Worm (Caenorhabditis elegans) whole organism, L4 larva: ENCODE data around the gene spcs-2.
A peak's percentile ranks its signal among the peaks of the same experiment; 100 is the strongest.

Experiments used
- D1046.2 ChIP-seq: fragments of 200-800 bp; sonication (Bioruptor generic); IDR thresholded peaks from 2 replicates; pipeline ENCODE4 v1.3.6; 2022; ENCODE audit warnings: missing genetic modification characterization, missing compliant biosample characterization
- F10B5.3 ChIP-seq: sonication (generic microtip); optimal IDR thresholded peaks from 2 replicates; lab custom pipeline; 2016; ENCODE audit warnings: mild to moderate bottlenecking, missing genetic modification characterization, missing compliant biosample characterization
- F26F4.8 ChIP-seq: fragments of 200-800 bp; sonication (Bioruptor generic); conservative IDR thresholded peaks from 2 replicates; pipeline ENCODE4 v1.3.6; 2022; ENCODE audit warnings: missing genetic modification characterization, missing compliant biosample characterization
- F44E2.7 ChIP-seq: fragments of 200-800 bp; sonication (Bioruptor generic); IDR thresholded peaks from 2 replicates; pipeline ENCODE4 v2.1.2; 2022; ENCODE audit warnings: missing genetic modification characterization, missing compliant biosample characterization
- R02D3.7 ChIP-seq: fragments of 150-350 bp; sonication (generic microtip); optimal IDR thresholded peaks from 3 replicates; lab custom pipeline; 2014; ENCODE audit warnings: missing biosample characterization, missing genetic modification characterization
- Y105C5A.15 ChIP-seq: fragments of 200-800 bp; sonication (Bioruptor generic); IDR thresholded peaks from 2 replicates; pipeline ENCODE4 v1.3.6; 2022; ENCODE audit warnings: missing genetic modification characterization, missing compliant biosample characterization
- Y48G9A.11 ChIP-seq: fragments of 200-800 bp; sonication (Bioruptor generic); IDR thresholded peaks from 2 replicates; pipeline ENCODE4 v1.3.6; 2022; ENCODE audit warnings: missing genetic modification reagents, missing genetic modification characterization, missing compliant biosample characterization
- Y5F2A.4 ChIP-seq: fragments of 200-800 bp; sonication (Bioruptor generic); optimal IDR thresholded peaks from 2 replicates; lab custom pipeline; 2018; ENCODE audit warnings: mild to moderate bottlenecking, missing genetic modification characterization, missing compliant biosample characterization
- Y75B8A.6 ChIP-seq: fragments of 200-800 bp; sonication (Bioruptor generic); IDR thresholded peaks from 2 replicates; pipeline ENCODE4 v1.3.6; 2022; ENCODE audit warnings: missing genetic modification reagents, missing genetic modification characterization, missing compliant biosample characterization
- ZK337.2 ChIP-seq: fragments of 200-800 bp; sonication (Bioruptor generic); IDR thresholded peaks from 2 replicates; pipeline ENCODE4 v1.3.6; 2022; ENCODE audit warnings: missing genetic modification reagents, missing genetic modification characterization, missing compliant biosample characterization
- ZK546.5 ChIP-seq, 2 experiments: sonication (generic microtip); optimal IDR thresholded peaks; 2 replicates each; lab custom pipeline; 2017; ENCODE audit warnings: missing biosample characterization in 2 of 2, missing genetic modification characterization in 2 of 2
- aha-1 ChIP-seq: fragments of 150-350 bp; peaks from one replicate; lab custom pipeline; 2014; ENCODE audit warnings: missing biosample characterization, missing genetic modification characterization
- arid-1 ChIP-seq: fragments of 200-800 bp; sonication (Bioruptor generic); conservative IDR thresholded peaks from 2 replicates; pipeline ENCODE4 v1.3.6; 2022; ENCODE audit warnings: missing genetic modification reagents, missing genetic modification characterization, missing compliant biosample characterization
- attf-4 ChIP-seq: sonication (generic microtip); optimal IDR thresholded peaks from 3 replicates; lab custom pipeline; 2017; ENCODE audit warnings: missing biosample characterization, missing genetic modification characterization
- ceh-44 ChIP-seq: fragments of 200-800 bp; sonication (Bioruptor generic); IDR thresholded peaks from 2 replicates; pipeline ENCODE4 v1.3.6; 2022; ENCODE audit warnings: missing genetic modification reagents, missing genetic modification characterization, missing compliant biosample characterization
- ceh-62 ChIP-seq: sonication (generic microtip); optimal IDR thresholded peaks from 2 replicates; lab custom pipeline; 2017; ENCODE audit warnings: missing biosample characterization, missing genetic modification characterization
- ceh-82 ChIP-seq: sonication (generic microtip); optimal IDR thresholded peaks from 2 replicates; lab custom pipeline; 2017; ENCODE audit warnings: missing biosample characterization, missing genetic modification characterization
- ces-1 ChIP-seq: fragments of 150-350 bp; sonication (generic microtip); optimal IDR thresholded peaks from 4 replicates; lab custom pipeline; 2014; ENCODE audit warnings: missing biosample characterization, missing genetic modification reagents, missing genetic modification characterization
- cey-2 ChIP-seq: sonication (generic microtip); optimal IDR thresholded peaks from 3 replicates; lab custom pipeline; 2017; ENCODE audit warnings: missing genetic modification characterization, mild to moderate bottlenecking, missing compliant biosample characterization, antibody characterized with exemption, borderline replicate concordance; ENCODE audit not compliant: insufficient read depth
- ctbp-1 ChIP-seq: fragments of 200-800 bp; sonication (Bioruptor generic); IDR thresholded peaks from 2 replicates; pipeline ENCODE4 v1.3.6; 2022; ENCODE audit warnings: missing genetic modification reagents, missing genetic modification characterization, missing compliant biosample characterization
- dmd-8 ChIP-seq: fragments of 200-800 bp; sonication (Bioruptor generic); IDR thresholded peaks from 2 replicates; pipeline ENCODE4 v1.3.6; 2022; ENCODE audit warnings: missing genetic modification characterization, missing compliant biosample characterization
- dpl-1 ChIP-seq: fragments of 150-350 bp; optimal IDR thresholded peaks from 2 replicates; lab custom pipeline; 2014; ENCODE audit warnings: missing biosample characterization, missing genetic modification reagents, missing genetic modification characterization
- duxl-1 ChIP-seq: sonication (generic microtip); optimal IDR thresholded peaks from 2 replicates; lab custom pipeline; 2016; ENCODE audit warnings: mild to moderate bottlenecking, missing genetic modification characterization, moderate library complexity, missing compliant biosample characterization; ENCODE audit not compliant: poor library complexity
- egl-27 ChIP-seq: sonication (generic microtip); optimal IDR thresholded peaks from 3 replicates; lab custom pipeline; 2017; ENCODE audit warnings: missing biosample characterization, missing genetic modification reagents, missing genetic modification characterization
- fkh-10 ChIP-seq: fragments of 150-350 bp; optimal IDR thresholded peaks from 2 replicates; lab custom pipeline; 2014; ENCODE audit warnings: missing biosample characterization, missing genetic modification reagents, missing genetic modification characterization
- gei-8 ChIP-seq: fragments of 200-800 bp; sonication (Bioruptor generic); optimal IDR thresholded peaks from 2 replicates; lab custom pipeline; 2018; ENCODE audit warnings: mild to moderate bottlenecking, missing genetic modification characterization, missing compliant biosample characterization
- hif-1 ChIP-seq, 2 experiments: sonication (generic microtip); optimal IDR thresholded peaks; 2 replicates each; lab custom pipeline; 2016 to 2017; ENCODE audit warnings: missing compliant biosample characterization in 2 of 2, missing genetic modification characterization in 2 of 2, missing genetic modification reagents in 2 of 2, missing genotype in 2 of 2, mild to moderate bottlenecking in 1 of 2
- hlh-11 ChIP-seq: fragments of 200-800 bp; sonication (Bioruptor generic); optimal IDR thresholded peaks from 2 replicates; lab custom pipeline; 2018; ENCODE audit warnings: mild to moderate bottlenecking, missing genetic modification characterization, missing compliant biosample characterization
- lin-13 ChIP-seq: fragments of 150-350 bp; optimal IDR thresholded peaks from 2 replicates; lab custom pipeline; 2014; ENCODE audit warnings: missing biosample characterization, missing genetic modification reagents, missing genetic modification characterization
- lin-15B ChIP-seq: fragments of 150-350 bp; sonication (generic microtip); optimal IDR thresholded peaks from 3 replicates; lab custom pipeline; 2014; ENCODE audit warnings: missing biosample characterization, missing genetic modification characterization
- madf-5 ChIP-seq, 2 experiments: fragments of 200-800 bp; sonication (Bioruptor generic); IDR thresholded peaks; 2 replicates each; pipeline ENCODE4 v1.3.6; 2022; ENCODE audit warnings: missing compliant biosample characterization in 2 of 2, missing genetic modification characterization in 2 of 2
- mdl-1 ChIP-seq, 2 experiments: fragments of 150-350 bp in 1 of 2; sonication (generic microtip) in 1 of 2; optimal IDR thresholded peaks; 2 replicates each; lab custom pipeline; 2014 to 2017; ENCODE audit warnings: missing biosample characterization in 2 of 2, missing genetic modification characterization in 2 of 2
- mep-1 ChIP-seq: fragments of 150-350 bp; sonication (generic microtip); optimal IDR thresholded peaks from 3 replicates; lab custom pipeline; 2014; ENCODE audit warnings: missing biosample characterization, missing genetic modification characterization
- mes-2 ChIP-seq: sonication (generic microtip); optimal IDR thresholded peaks from 2 replicates; lab custom pipeline; 2016; ENCODE audit warnings: missing genotype, mild to moderate bottlenecking, missing genetic modification characterization, missing compliant biosample characterization; ENCODE audit not compliant: poor library complexity, severe bottlenecking
- mxl-3 ChIP-seq: fragments of 200-800 bp; sonication (Bioruptor generic); optimal IDR thresholded peaks from 2 replicates; lab custom pipeline; 2018; ENCODE audit warnings: mild to moderate bottlenecking, missing genetic modification characterization, missing compliant biosample characterization
- nhr-102 ChIP-seq: sonication (generic microtip); optimal IDR thresholded peaks from 2 replicates; lab custom pipeline; 2016; ENCODE audit warnings: mild to moderate bottlenecking, missing genetic modification characterization, moderate library complexity, missing compliant biosample characterization
- nhr-111 ChIP-seq: fragments of 200-800 bp; sonication (Bioruptor generic); optimal IDR thresholded peaks from 2 replicates; lab custom pipeline; 2018; ENCODE audit warnings: mild to moderate bottlenecking, missing genetic modification characterization, missing compliant biosample characterization
- nhr-237 ChIP-seq: sonication (generic microtip); optimal IDR thresholded peaks from 2 replicates; lab custom pipeline; 2017; ENCODE audit warnings: missing biosample characterization, missing genetic modification characterization
- nhr-42 ChIP-seq: fragments of 200-800 bp; sonication (Bioruptor generic); IDR thresholded peaks from 2 replicates; pipeline ENCODE4 v1.3.6; 2022; ENCODE audit warnings: missing genetic modification characterization, missing compliant biosample characterization
- php-3 ChIP-seq: fragments of 200-800 bp; sonication (Bioruptor generic); IDR thresholded peaks from 2 replicates; pipeline ENCODE4 v1.3.6; 2022; ENCODE audit warnings: missing genetic modification reagents, missing genetic modification characterization, missing compliant biosample characterization
- sdz-12 ChIP-seq: fragments of 200-800 bp; sonication (Bioruptor generic); optimal IDR thresholded peaks from 2 replicates; lab custom pipeline; 2018; ENCODE audit warnings: mild to moderate bottlenecking, missing genetic modification characterization, missing compliant biosample characterization
- skn-1 ChIP-seq: fragments of 150-350 bp; optimal IDR thresholded peaks from 2 replicates; lab custom pipeline; 2014; ENCODE audit warnings: missing biosample characterization, missing genetic modification characterization
- snpc-4 ChIP-seq: fragments of 150-350 bp; optimal IDR thresholded peaks from 2 replicates; lab custom pipeline; 2014; ENCODE audit warnings: missing biosample characterization, missing genetic modification characterization
- spr-1 ChIP-seq: sonication (generic microtip); optimal IDR thresholded peaks from 2 replicates; lab custom pipeline; 2016; ENCODE audit warnings: mild to moderate bottlenecking, missing genetic modification characterization, missing compliant biosample characterization
- tra-1 ChIP-seq: fragments of 200-800 bp; sonication (Bioruptor generic); IDR thresholded peaks from 2 replicates; pipeline ENCODE4 v1.3.6; 2022; ENCODE audit warnings: missing genetic modification reagents, missing genetic modification characterization, missing compliant biosample characterization
- unc-62 ChIP-seq, 3 experiments: fragments of 150-350 bp in 1 of 3; sonication (generic microtip); optimal IDR thresholded peaks in 2 of 3; peaks in 1 of 3; 1 replicate in 1 of 3; 2 replicates in 2 of 3; lab custom pipeline; 2014 to 2017; ENCODE audit warnings: missing biosample characterization in 3 of 3, missing genetic modification characterization in 3 of 3, missing genetic modification reagents in 3 of 3, missing genotype in 1 of 3
- zag-1 ChIP-seq: fragments of 150-350 bp; optimal IDR thresholded peaks from 2 replicates; lab custom pipeline; 2014; ENCODE audit warnings: missing biosample characterization, missing genetic modification characterization
- zfp-2 ChIP-seq: sonication (generic microtip); optimal IDR thresholded peaks from 2 replicates; lab custom pipeline; 2016; ENCODE audit warnings: mild to moderate bottlenecking, missing genetic modification characterization, missing compliant biosample characterization
- zfp-3 ChIP-seq: fragments of 200-800 bp; sonication (Bioruptor generic); conservative IDR thresholded peaks from 2 replicates; pipeline ENCODE4 v1.3.6; 2022; ENCODE audit warnings: missing genetic modification reagents, missing genetic modification characterization, missing compliant biosample characterization
- ztf-11 ChIP-seq: fragments of 150-350 bp; optimal IDR thresholded peaks from 2 replicates; lab custom pipeline; 2014; ENCODE audit warnings: missing biosample characterization, missing genetic modification characterization

The spcs-2 gene

DNA sequence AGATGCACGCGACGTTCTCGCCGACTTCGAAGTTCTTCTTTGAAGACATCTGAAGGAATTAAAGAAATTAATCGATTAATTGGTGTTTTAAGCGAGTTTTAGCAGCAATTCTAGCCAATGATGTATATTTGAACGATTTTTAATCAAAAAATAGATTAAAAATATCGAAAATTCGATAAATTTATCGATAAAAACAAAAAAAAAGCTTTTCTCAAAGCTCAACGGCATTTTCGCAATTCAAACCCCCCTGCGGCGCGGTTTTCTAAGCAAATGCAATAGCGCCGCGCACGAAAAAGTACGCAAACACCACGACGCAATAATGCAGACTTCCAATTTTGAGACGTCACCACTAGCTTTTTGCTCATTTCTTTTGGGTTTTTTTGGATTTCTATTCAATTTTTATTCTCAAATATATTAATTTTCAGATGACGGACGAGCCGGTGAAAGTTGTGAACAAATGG lies at the start of gene spcs-2, which contains the start of gene mrg-1 (continued):
- peak in 1 of 2 experiments; percentile 72 for TF ChIP-seq hif-1 (tag; optimal IDR thresholded peaks at IDR 0.05; lab: Kevin White, UChicago)
- peak; percentile 78 for TF ChIP-seq nhr-102 (tag; lab: Kevin White, UChicago)
- TF ChIP-seq unc-62 (GFP tag; optimal IDR thresholded peaks at IDR 0.05 in 1 of 2; lab: Kevin White, UChicago) = peak in 1 of 2 experiments; percentile 98
- TF ChIP-seq unc-62 (tag; optimal IDR thresholded peaks at IDR 0.05; lab: Kevin White, UChicago) = no peak
- peak; percentile 98 for TF ChIP-seq aha-1 (tag; lab: Kevin White, UChicago)
- peak; percentile 75 for TF ChIP-seq duxl-1 (tag; lab: Kevin White, UChicago)
- TF ChIP-seq Y48G9A.11 (GFP tag; lab: Robert Waterston, UW) = peak; percentile 74
- peak; percentile 32; the same call in 1 of the 2 replicates for TF ChIP-seq php-3 (GFP tag; lab: Robert Waterston, UW)
- no peak for TF ChIP-seq sdz-12 (GFP tag; lab: Kevin White, UChicago)
- TF ChIP-seq hlh-11 (tag; lab: Kevin White, UChicago) = peak; percentile 70
- no peak for TF ChIP-seq Y105C5A.15
- 0 out of 4 replicates have a peak, but pooled peaks of 1 of the 2 experiments have one; percentile 39 for TF ChIP-seq madf-5 (GFP tag; IDR thresholded peaks at IDR 0.05; lab: Robert Waterston, UW)
- no peak for TF ChIP-seq F10B5.3 (tag; lab: Kevin White, UChicago)
- peak; percentile 74 for TF ChIP-seq fkh-10
- no peak for TF ChIP-seq Y75B8A.6 (GFP tag; lab: Robert Waterston, UW)
- peak; percentile 45 for TF ChIP-seq ces-1
- TF ChIP-seq tra-1 = no peak
- TF ChIP-seq zfp-3 (GFP tag; lab: Robert Waterston, UW) = 0 out of 2 replicates have a peak, but pooled peaks have one; percentile 35
- peak; percentile 75 for TF ChIP-seq ctbp-1
- TF ChIP-seq Y5F2A.4 (GFP tag; lab: Kevin White, UChicago) = no peak
- no peak for TF ChIP-seq attf-4 (tag; lab: Kevin White, UChicago)
- TF ChIP-seq zfp-2 (tag; lab: Kevin White, UChicago) = peak; percentile 24
- no peak for TF ChIP-seq ZK337.2
- TF ChIP-seq ceh-62 = no peak
- TF ChIP-seq lin-15B = peak; percentile 59
- TF ChIP-seq mes-2 (tag; lab: Kevin White, UChicago) = peak; percentile 97
- TF ChIP-seq arid-1 (GFP tag; lab: Robert Waterston, UW) = peak; percentile 88
- TF ChIP-seq F26F4.8 (GFP tag; lab: Robert Waterston, UW) = no peak
- TF ChIP-seq dmd-8 (GFP tag; lab: Robert Waterston, UW) = no peak
- TF ChIP-seq gei-8 (GFP tag; lab: Kevin White, UChicago) = no peak
- peak; percentile 3 for TF ChIP-seq R02D3.7 (tag; lab: Kevin White, UChicago)
- peak; percentile 88 for TF ChIP-seq dpl-1 (GFP tag; lab: Kevin White, UChicago)
- TF ChIP-seq nhr-237 (tag; lab: Kevin White, UChicago) = no peak
- no peak for TF ChIP-seq egl-27
- TF ChIP-seq D1046.2 (GFP tag; lab: Robert Waterston, UW) = no peak
- no peak for TF ChIP-seq skn-1 (tag; lab: Kevin White, UChicago)
- TF ChIP-seq ceh-44 = 0 out of 2 replicates have a peak, but pooled peaks have one; percentile 42
- TF ChIP-seq mxl-3 = no peak
- TF ChIP-seq zag-1 = peak; percentile 11
- TF ChIP-seq spr-1 = peak; percentile 77
- no peak for TF ChIP-seq snpc-4 (tag; lab: Kevin White, UChicago)
- TF ChIP-seq nhr-111 = no peak
- TF ChIP-seq F44E2.7 = no peak
- TF ChIP-seq ztf-11 (tag; lab: Kevin White, UChicago) = no peak
- no peak for TF ChIP-seq cey-2 (tag; lab: Kevin White, UChicago)
- TF ChIP-seq ZK546.5 (tag; optimal IDR thresholded peaks at IDR 0.05; lab: Kevin White, UChicago) = no peak
- TF ChIP-seq mdl-1 (tag; optimal IDR thresholded peaks at IDR 0.05; lab: Kevin White, UChicago) = peak in 1 of 2 experiments; percentile 47
- TF ChIP-seq mep-1 (tag; lab: Kevin White, UChicago) = peak; percentile 96
- peak; percentile 67 for TF ChIP-seq nhr-42
- peak; percentile 95 for TF ChIP-seq lin-13 (GFP tag; lab: Kevin White, UChicago)
- TF ChIP-seq ceh-82 (tag; lab: Kevin White, UChicago) = no peak
